Worm (Caenorhabditis elegans): ENCODE results near the gene math-45.
"Not testable (repeated sequence)": the region's sequence is repeated elsewhere in the genome, so short reads cannot be mapped to it uniquely, and the experiment has no call there.

Gene math-45

DNA sequence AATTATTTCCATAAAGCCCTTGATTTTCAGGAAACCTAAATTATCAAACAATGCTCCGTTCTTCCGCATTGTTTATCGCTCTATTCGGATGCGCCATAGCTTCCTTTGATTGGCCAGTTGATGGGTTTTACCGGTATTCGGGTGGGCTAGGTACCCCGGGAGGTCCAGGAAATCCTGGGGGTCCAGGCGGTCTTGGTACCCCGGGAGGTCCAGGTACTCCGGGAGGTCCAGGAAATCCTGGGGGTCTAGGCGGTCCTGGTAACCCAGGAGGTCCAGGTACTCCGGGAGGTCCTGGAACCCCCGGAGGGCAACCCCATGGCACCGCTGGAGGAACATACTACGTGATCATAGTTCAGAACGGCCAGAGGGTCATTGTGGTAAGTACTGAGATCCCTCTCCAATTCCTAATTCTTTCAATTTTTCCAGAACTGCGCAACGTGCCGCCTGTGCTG, 46.7 kb downstream of the math-45 start, which contains the start of gene H17B01.2:
TSS of gene H17B01.2 (plus strand) at position 51 of the 452 bp plus-strand sequence.
- TF ChIP-seq hnd-1 (tag; optimal IDR thresholded peaks at IDR 0.05): no peak

DNA sequence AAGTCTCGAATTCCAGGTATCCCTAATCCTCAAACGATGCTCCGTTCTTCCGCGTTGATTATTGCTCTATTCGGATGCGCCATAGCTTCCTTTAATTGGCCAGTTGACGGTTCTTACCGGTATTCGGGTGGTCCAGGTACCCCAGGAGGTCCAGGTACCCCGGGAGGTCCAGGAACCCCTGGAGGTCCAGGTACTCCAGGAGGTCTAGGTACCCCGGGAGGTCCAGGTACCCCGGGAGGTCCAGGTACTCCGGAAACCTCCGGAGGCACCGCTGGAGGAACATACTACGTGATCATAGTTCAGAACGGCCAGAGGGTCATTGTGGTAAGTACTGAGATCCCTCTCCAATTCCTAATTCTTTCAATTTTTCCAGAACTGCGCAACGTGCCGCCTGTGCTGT, 49.5 kb downstream of the math-45 start, which contains the start of gene Y51H7C.1:
TSS of gene Y51H7C.1 (plus strand) at position 17 of the 400 bp plus-strand sequence.
- not testable (repeated sequence) for TF ChIP-seq tra-4 (tag; optimal IDR thresholded peaks at IDR 0.05); hnd-1 (tag; optimal IDR thresholded peaks at IDR 0.05); tbx-37 (GFP tag; conservative IDR thresholded peaks at IDR 0.05)

- no peak for TF ChIP-seq ama-1 (optimal IDR thresholded peaks at IDR 0.05)
- no peak for TF ChIP-seq B0310.2 (tag; optimal IDR thresholded peaks at IDR 0.05)
- TF ChIP-seq ceh-36 (tag; optimal IDR thresholded peaks at IDR 0.05): no peak
- TF ChIP-seq F13C5.2 (tag; optimal IDR thresholded peaks at IDR 0.05): no peak
- no peak for TF ChIP-seq scrt-1 (GFP tag; IDR thresholded peaks at IDR 0.05)
Observed at ce11 chrII:1466448-1466847, 50.8 kb downstream of the math-45 start, which contains the start of gene Y51H7C.13. Gene Y51H7C.13 (minus strand): TSS chrII:1466548.
